Worm (Caenorhabditis elegans) whole organism, L4 larva: ENCODE results near the gene ndg-4.

Source experiments
- R02D3.7 ChIP-seq: fragments of 150-350 bp; sonication (generic microtip); optimal IDR thresholded peaks from 3 replicates; lab custom pipeline; 2014; ENCODE audit warnings: missing biosample characterization, missing genetic modification characterization
- ceh-20 ChIP-seq: fragments of 200-800 bp; sonication (Bioruptor generic); IDR thresholded peaks from 2 replicates; pipeline ENCODE4 v1.3.6; 2022; ENCODE audit warnings: missing genetic modification reagents, missing genetic modification characterization, missing compliant biosample characterization
- snpc-4 ChIP-seq: fragments of 150-350 bp; optimal IDR thresholded peaks from 2 replicates; lab custom pipeline; 2014; ENCODE audit warnings: missing biosample characterization, missing genetic modification characterization

DNA sequence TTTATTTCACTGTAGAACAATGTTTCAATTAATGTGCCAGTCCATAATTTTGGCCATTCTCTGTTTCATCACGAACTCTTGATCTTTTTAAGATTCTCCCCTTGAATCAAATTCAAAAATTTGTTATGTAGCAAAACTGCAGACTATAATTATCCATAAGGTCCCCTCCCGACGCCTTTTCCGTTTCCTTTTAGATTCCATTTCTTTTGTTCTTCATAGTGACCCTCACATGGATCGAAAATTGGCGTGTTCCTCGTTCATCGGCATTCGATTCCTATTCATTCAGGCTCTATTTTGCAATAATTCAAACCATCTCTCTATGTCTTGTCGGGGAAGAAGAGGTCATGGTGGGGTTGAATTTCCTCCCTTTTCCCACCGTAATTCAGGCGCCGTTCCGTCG, 22.7 kb downstream of the ndg-4 start:
- no peak for TF ChIP-seq R02D3.7
- TF ChIP-seq snpc-4: no peak
- TF ChIP-seq ceh-20: no peak
